Worm (Caenorhabditis elegans) whole organism, midembryonic: ENCODE measurements around the gene abhd-5.2.

Experiments
- T22C8.4 ChIP-seq: fragments of 200-800 bp; sonication (Bioruptor generic); IDR thresholded peaks from 2 replicates; pipeline ENCODE4 v1.3.6; 2022; ENCODE audit warnings: missing genetic modification characterization, missing compliant biosample characterization
- cog-1 ChIP-seq: sonication (generic microtip); optimal IDR thresholded peaks from 2 replicates; lab custom pipeline; 2016; ENCODE audit warnings: missing genetic modification characterization, missing compliant biosample characterization
- flt-1 ChIP-seq: fragments of 200-800 bp; sonication (Bioruptor generic); IDR thresholded peaks from 2 replicates; pipeline ENCODE4 v1.3.6; 2022; ENCODE audit warnings: missing genetic modification characterization, missing compliant biosample characterization
- klf-2 ChIP-seq: fragments of 200-800 bp; sonication (Bioruptor generic); conservative IDR thresholded peaks from 2 replicates; pipeline ENCODE4 v1.3.6; 2022; ENCODE audit warnings: missing genetic modification reagents, missing genetic modification characterization, missing compliant biosample characterization
- med-1 ChIP-seq: sonication (generic microtip); optimal IDR thresholded peaks from 2 replicates; lab custom pipeline; 2017; ENCODE audit warnings: missing genetic modification characterization, mild to moderate bottlenecking, missing compliant biosample characterization, antibody characterized with exemption, missing genetic modification reagents; ENCODE audit not compliant: insufficient read depth
- ref-1 ChIP-seq: fragments of 200-800 bp; sonication (Bioruptor generic); conservative IDR thresholded peaks from 2 replicates; pipeline ENCODE4 v1.3.6; 2022; ENCODE audit warnings: missing genetic modification reagents, missing genetic modification characterization, missing compliant biosample characterization
- tab-1 ChIP-seq: fragments of 200-800 bp; sonication (Bioruptor generic); IDR thresholded peaks from 2 replicates; pipeline ENCODE4 v1.3.6; 2022; ENCODE audit warnings: missing genetic modification characterization, missing compliant biosample characterization
- ztf-23 ChIP-seq: fragments of 200-800 bp; sonication (Bioruptor generic); IDR thresholded peaks from 2 replicates; pipeline ENCODE4 v1.3.6; 2022; ENCODE audit warnings: missing genetic modification reagents, missing genetic modification characterization, missing compliant biosample characterization
- ztf-29 ChIP-seq: fragments of 200-800 bp; sonication (Bioruptor generic); IDR thresholded peaks from 2 replicates; pipeline ENCODE4 v1.3.6; 2022; ENCODE audit warnings: missing genetic modification reagents, missing genetic modification characterization, missing compliant biosample characterization

The abhd-5.2 gene

ce11 chrV:4844591-4844990 is at the start of gene abhd-5.2:
Gene abhd-5.2 (plus strand): TSS chrV:4844685.
- TF ChIP-seq ztf-29 (GFP tag; lab: Robert Waterston, UW) = no peak
- TF ChIP-seq tab-1 (GFP tag; lab: Robert Waterston, UW) = no peak

ce11 chrV:4800794-4801193 is 43.7 kb upstream of the abhd-5.2 start, which contains the start of gene R02F11.1:
Gene R02F11.1 (plus strand): TSS chrV:4801094.
- TF ChIP-seq flt-1 (GFP tag; lab: Robert Waterston, UW) = no peak
- TF ChIP-seq ref-1 (GFP tag; lab: Robert Waterston, UW) = no peak
- TF ChIP-seq cog-1 (tag; lab: Kevin White, UChicago) = no peak
- TF ChIP-seq tab-1 (GFP tag; lab: Robert Waterston, UW) = no peak
- TF ChIP-seq med-1 (GFP tag; lab: Kevin White, UChicago) = no peak
- TF ChIP-seq T22C8.4 (GFP tag; lab: Robert Waterston, UW) = no peak
- no peak for TF ChIP-seq klf-2 (GFP tag; lab: Robert Waterston, UW)
- TF ChIP-seq ztf-23 = no peak
- TF ChIP-seq ztf-29 (GFP tag; lab: Robert Waterston, UW) = no peak

- TF ChIP-seq cog-1 (tag; lab: Kevin White, UChicago) (no peak), ref-1 (GFP tag; lab: Robert Waterston, UW) (no peak)
These were observed 42.5 kb upstream of the abhd-5.2 start for ce11 chrV:4801943-4802342.

- TF ChIP-seq tab-1 (GFP tag; lab: Robert Waterston, UW) (no peak), med-1 (GFP tag; lab: Kevin White, UChicago) (no peak), ztf-29 (GFP tag; lab: Robert Waterston, UW) (no peak), T22C8.4 (GFP tag; lab: Robert Waterston, UW) (no peak), cog-1 (tag; lab: Kevin White, UChicago) (no peak), ztf-23 (no peak), ref-1 (GFP tag; lab: Robert Waterston, UW) (no peak), flt-1 (GFP tag; lab: Robert Waterston, UW) (no peak), klf-2 (GFP tag; lab: Robert Waterston, UW) (no peak)
These were observed 38.6 kb upstream of the abhd-5.2 start, which contains the start of gene R02F11.3 for ce11 chrV:4805847-4806246. Gene R02F11.3 (minus strand): TSS chrV:4805947.

ce11 chrV:4806859-4807258 is 37.6 kb upstream of the abhd-5.2 start:
- TF ChIP-seq tab-1 (GFP tag; lab: Robert Waterston, UW) (no peak), flt-1 (GFP tag; lab: Robert Waterston, UW) (no peak), T22C8.4 (GFP tag; lab: Robert Waterston, UW) (no peak)

- TF ChIP-seq med-1 (GFP tag; lab: Kevin White, UChicago) (no peak), tab-1 (GFP tag; lab: Robert Waterston, UW) (0 out of 2 replicates have a peak, but pooled peaks have one; percentile 7), cog-1 (tag; lab: Kevin White, UChicago) (peak; percentile 58), ztf-29 (GFP tag; lab: Robert Waterston, UW) (no peak), klf-2 (GFP tag; lab: Robert Waterston, UW) (no peak), ztf-23 (no peak), T22C8.4 (GFP tag; lab: Robert Waterston, UW) (no peak), flt-1 (GFP tag; lab: Robert Waterston, UW) (peak; percentile 46; the same call in 1 of the 2 replicates), ref-1 (GFP tag; lab: Robert Waterston, UW) (no peak)
These were observed 33.8 kb upstream of the abhd-5.2 start for ce11 chrV:4810653-4811052.

ce11 chrV:4813825-4814224 is 30.7 kb upstream of the abhd-5.2 start:
- TF ChIP-seq ref-1 (GFP tag; lab: Robert Waterston, UW) (no peak), cog-1 (tag; lab: Kevin White, UChicago) (no peak), ztf-23 (no peak), T22C8.4 (GFP tag; lab: Robert Waterston, UW) (no peak), tab-1 (GFP tag; lab: Robert Waterston, UW) (no peak), klf-2 (GFP tag; lab: Robert Waterston, UW) (no peak), med-1 (GFP tag; lab: Kevin White, UChicago) (no peak), flt-1 (GFP tag; lab: Robert Waterston, UW) (no peak), ztf-29 (GFP tag; lab: Robert Waterston, UW) (no peak)

- no peak for TF ChIP-seq ref-1 (GFP tag; lab: Robert Waterston, UW)
- no peak for TF ChIP-seq klf-2 (GFP tag; lab: Robert Waterston, UW)
- no peak for TF ChIP-seq T22C8.4 (GFP tag; lab: Robert Waterston, UW)
- TF ChIP-seq flt-1 (GFP tag; lab: Robert Waterston, UW) = no peak
- TF ChIP-seq ztf-23 = no peak
- TF ChIP-seq cog-1 (tag; lab: Kevin White, UChicago) = no peak
- TF ChIP-seq ztf-29 (GFP tag; lab: Robert Waterston, UW) = no peak
- TF ChIP-seq tab-1 (GFP tag; lab: Robert Waterston, UW) = no peak
- no peak for TF ChIP-seq med-1 (GFP tag; lab: Kevin White, UChicago)
These were observed 25.9 kb upstream of the abhd-5.2 start, which contains the start of gene ccep-97 for ce11 chrV:4818563-4818962. Gene ccep-97 (minus strand): TSS chrV:4818663.

- no peak for TF ChIP-seq flt-1 (GFP tag; lab: Robert Waterston, UW)
- TF ChIP-seq ztf-29 (GFP tag; lab: Robert Waterston, UW) = no peak
- no peak for TF ChIP-seq ztf-23
- TF ChIP-seq T22C8.4 (GFP tag; lab: Robert Waterston, UW) = no peak
- TF ChIP-seq tab-1 (GFP tag; lab: Robert Waterston, UW) = no peak
- no peak for TF ChIP-seq klf-2 (GFP tag; lab: Robert Waterston, UW)
- no peak for TF ChIP-seq cog-1 (tag; lab: Kevin White, UChicago)
- TF ChIP-seq med-1 (GFP tag; lab: Kevin White, UChicago) = no peak
- TF ChIP-seq ref-1 (GFP tag; lab: Robert Waterston, UW) = no peak
These were observed 23.9 kb upstream of the abhd-5.2 start for ce11 chrV:4820601-4821000.

ce11 chrV:4823323-4823682 is 21.2 kb upstream of the abhd-5.2 start, which contains the start of gene adss-1:
Gene adss-1 (minus strand): TSS chrV:4823423.
- TF ChIP-seq tab-1 (GFP tag; lab: Robert Waterston, UW) (no peak), klf-2 (GFP tag; lab: Robert Waterston, UW) (no peak), ref-1 (GFP tag; lab: Robert Waterston, UW) (no peak), ztf-23 (no peak), T22C8.4 (GFP tag; lab: Robert Waterston, UW) (no peak)
